Fruit fly (Drosophila melanogaster): ENCODE data around the gene CG6026.
A peak's percentile ranks its signal among the peaks of the same experiment; 100 is the strongest.

Gene CG6026

DNA sequence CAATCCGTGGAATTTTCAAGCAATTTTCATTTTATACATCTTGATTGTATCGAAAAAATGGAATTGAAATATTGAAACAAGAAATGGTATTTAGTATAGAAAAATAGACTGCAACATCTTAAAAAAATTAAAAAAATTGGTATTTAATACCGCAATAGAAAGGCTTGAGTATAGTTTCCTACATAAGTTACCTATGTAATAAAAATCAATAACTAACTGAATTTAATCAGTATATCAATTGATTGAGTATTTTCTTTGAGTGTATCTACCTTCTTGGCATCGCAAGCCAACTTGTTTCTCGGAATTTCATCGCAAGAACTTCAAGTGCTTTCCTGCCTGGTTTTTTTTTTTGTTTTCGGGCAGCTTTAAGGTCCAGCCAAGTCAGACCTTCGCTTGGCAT is 42.8 kb upstream of the CG6026 start (continued):
- TF ChIP-seq CG3838 (GFP tag; optimal IDR thresholded peaks at IDR 0.05): no peak

DNA sequence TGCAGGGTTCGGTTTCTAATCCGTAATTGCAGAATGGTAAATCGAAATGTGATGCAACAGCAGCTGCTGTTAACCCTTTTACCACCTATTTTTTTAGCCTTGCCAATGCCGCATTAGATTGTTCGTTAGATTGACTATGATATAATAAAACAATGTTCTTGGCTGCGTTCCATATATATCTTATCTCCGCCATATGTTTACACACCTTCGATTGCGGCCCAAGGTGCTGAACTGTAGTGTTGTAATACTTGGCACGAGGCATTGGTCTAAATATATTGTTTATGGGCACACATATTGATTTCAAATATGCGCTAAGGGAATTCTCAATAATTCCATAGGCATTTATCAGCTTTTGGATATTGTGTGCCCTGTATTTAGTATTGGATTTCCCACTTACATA is 41.6 kb upstream of the CG6026 start:
- TF ChIP-seq CG15601 (tag; optimal IDR thresholded peaks at IDR 0.05) (no peak), gsb (GFP tag; IDR thresholded peaks at IDR 0.05) (no peak), CG16813 (GFP tag; IDR thresholded peaks at IDR 0.05; ENCODE audit: partially characterized antibody) (no peak), lab (GFP tag; optimal IDR thresholded peaks at IDR 0.05) (peak; percentile 35), CG6765 (GFP tag; optimal IDR thresholded peaks at IDR 0.05) (no peak), CG6689 (GFP tag; IDR thresholded peaks at IDR 0.05) (no peak), sd (tag; optimal IDR thresholded peaks at IDR 0.05) (peak; percentile 76), CG8281 (tag; optimal IDR thresholded peaks at IDR 0.05) (peak; percentile 21), Rx (GFP tag; IDR thresholded peaks at IDR 0.05) (no peak), CG8478 (optimal IDR thresholded peaks at IDR 0.05) (no peak), gem (tag; optimal IDR thresholded peaks at IDR 0.05) (no peak), caup (GFP tag; optimal IDR thresholded peaks at IDR 0.05; ENCODE audit: severe bottlenecking) (peak; percentile 2), Nf-YA (GFP tag; IDR thresholded peaks at IDR 0.05) (no peak), CG11560 (tag; IDR thresholded peaks at IDR 0.05) (no peak), CG30431 (GFP tag; optimal IDR thresholded peaks at IDR 0.05) (no peak), dimm (GFP tag; IDR thresholded peaks at IDR 0.05) (no peak), hkb (optimal IDR thresholded peaks at IDR 0.05) (no peak), hkb (GFP tag; IDR thresholded peaks at IDR 0.05) (no peak), so (GFP tag; IDR thresholded peaks at IDR 0.05) (peak; percentile 51; the same call in 1 of the 3 replicates), sens-2 (GFP tag; IDR thresholded peaks at IDR 0.05) (no peak), Pdp1 (GFP tag; optimal IDR thresholded peaks at IDR 0.05) (peak in 1 of 2 experiments; percentile 86), CG6854 (GFP tag; optimal IDR thresholded peaks at IDR 0.05) (no peak), exex (tag; optimal IDR thresholded peaks at IDR 0.05) (peak; percentile 44), zen2 (GFP tag; IDR thresholded peaks at IDR 0.05; ENCODE audit: partially characterized antibody) (no peak), grn (GFP tag; optimal IDR thresholded peaks at IDR 0.05) (peak; percentile 58), CG13123 (GFP tag; optimal IDR thresholded peaks at IDR 0.05) (no peak), CG8388 (GFP tag; optimal IDR thresholded peaks at IDR 0.05) (no peak), mirr (GFP tag; optimal IDR thresholded peaks at IDR 0.05) (peak; percentile 89), CoRest (tag; optimal IDR thresholded peaks at IDR 0.05) (no peak), run (tag; optimal IDR thresholded peaks at IDR 0.05) (no peak), sug (tag; optimal IDR thresholded peaks at IDR 0.05) (peak; percentile 66), CG12769 (tag; optimal IDR thresholded peaks at IDR 0.05) (peak; percentile 3), dmrt11E (tag; optimal IDR thresholded peaks at IDR 0.05) (no peak), Med (GFP tag) (peak; percentile 19), salm (tag; optimal IDR thresholded peaks at IDR 0.05) (peak; percentile 15), CG4730 (GFP tag; IDR thresholded peaks at IDR 0.05) (no peak), rib (GFP tag; IDR thresholded peaks at IDR 0.05) (no peak), MTF-1 (GFP tag; optimal IDR thresholded peaks at IDR 0.05; ENCODE audit: borderline replicate concordance) (no peak), CG12391 (tag; optimal IDR thresholded peaks at IDR 0.05) (no peak)

DNA sequence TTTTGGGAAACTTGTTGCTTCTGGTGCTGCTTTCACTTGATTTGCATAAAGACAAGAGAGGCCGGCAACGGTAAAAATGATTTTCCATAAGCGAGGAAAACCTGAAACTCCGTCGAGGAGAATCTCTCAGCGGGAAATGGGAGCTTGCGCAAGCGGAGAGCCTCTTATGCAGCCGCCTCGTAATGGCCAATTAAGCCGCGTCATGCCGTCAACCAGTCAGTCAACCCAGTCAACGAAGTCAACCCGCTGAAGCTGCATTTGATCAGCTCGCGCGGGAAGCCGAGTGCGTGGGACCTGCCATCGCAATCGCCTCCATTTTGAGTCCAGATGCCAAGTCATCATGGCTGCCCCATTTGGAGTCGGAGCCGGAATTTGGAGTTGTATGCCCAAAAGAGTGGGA is 40.2 kb upstream of the CG6026 start:
- TF ChIP-seq CG10209 (GFP tag; optimal IDR thresholded peaks at IDR 0.05) (no peak), caup (GFP tag; optimal IDR thresholded peaks at IDR 0.05; ENCODE audit: severe bottlenecking) (no peak), gce (GFP tag; IDR thresholded peaks at IDR 0.05) (no peak), sr (GFP tag; IDR thresholded peaks at IDR 0.05) (peak; percentile 65; the same call in 2 of the 3 replicates), lab (GFP tag; optimal IDR thresholded peaks at IDR 0.05) (no peak), Pdp1 (GFP tag; optimal IDR thresholded peaks at IDR 0.05) (peak in 1 of 2 experiments; percentile 51), CHES-1-like (GFP tag; optimal IDR thresholded peaks at IDR 0.05) (no peak), oc (tag; optimal IDR thresholded peaks at IDR 0.05) (peak; percentile 8), H2.0 (GFP tag; IDR thresholded peaks at IDR 0.05) (no peak), CG3163 (GFP tag; optimal IDR thresholded peaks at IDR 0.05) (no peak), ERR (GFP tag; optimal IDR thresholded peaks at IDR 0.05) (no peak), CG15696 (tag; optimal IDR thresholded peaks at IDR 0.05) (no peak), abd-A (tag; optimal IDR thresholded peaks at IDR 0.05) (peak; percentile 43), unpg (GFP tag; optimal IDR thresholded peaks at IDR 0.05) (no peak), CG8281 (tag; optimal IDR thresholded peaks at IDR 0.05) (peak; percentile 81)
